Worm (Caenorhabditis elegans): ENCODE measurements around the gene fbxb-76.

DNA sequence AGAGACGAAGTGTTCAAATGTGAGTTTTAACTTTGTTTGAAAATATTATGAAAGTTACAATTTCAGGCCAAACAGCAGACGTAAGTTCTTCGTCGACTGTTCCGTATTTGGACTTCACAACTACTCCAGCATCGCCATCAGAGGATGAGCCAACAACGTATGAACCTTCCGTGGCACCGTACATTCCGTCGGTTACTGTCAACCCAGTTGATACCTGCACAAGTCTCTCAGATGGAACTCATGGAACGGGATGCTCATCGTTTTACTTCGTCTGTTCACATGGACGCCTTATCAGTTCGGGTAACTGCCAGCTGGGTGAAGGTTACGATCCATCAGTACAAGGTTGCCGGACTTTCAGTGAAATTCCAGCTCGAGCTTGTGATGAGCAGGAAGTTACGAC is 3.4 kb downstream of the fbxb-76 start:
- TF ChIP-seq ztf-4 (tag; optimal IDR thresholded peaks at IDR 0.05) (no peak), lin-35 (GFP tag; optimal IDR thresholded peaks at IDR 0.05) (no peak), ceh-82 (tag; optimal IDR thresholded peaks at IDR 0.05) (no peak), rnt-1 (tag; optimal IDR thresholded peaks at IDR 0.05) (no peak), ztf-11 (tag; optimal IDR thresholded peaks at IDR 0.05) (no peak), fkh-4 (tag; optimal IDR thresholded peaks at IDR 0.05; ENCODE audit: borderline replicate concordance) (no peak), nhr-11 (tag; optimal IDR thresholded peaks at IDR 0.05) (no peak), lir-3 (tag; optimal IDR thresholded peaks at IDR 0.05; ENCODE audit: poor library complexity) (no peak)

All from whole organism, L1 larva.